Fruit fly (Drosophila melanogaster): Measurements from ENCODE around the gene Bx42.

dm6 chrX:9110155-9110909 lies 3.9 kb upstream of the Bx42 start:
- no peak for TF ChIP-seq Myc (optimal IDR thresholded peaks at IDR 0.05)
- TF ChIP-seq h (optimal IDR thresholded peaks at IDR 0.05) = no peak
- no peak for TF ChIP-seq insv (optimal IDR thresholded peaks at IDR 0.05)
- TF ChIP-seq Sin3A (optimal IDR thresholded peaks at IDR 0.05) = no peak
- no peak for TF ChIP-seq ttk (optimal IDR thresholded peaks at IDR 0.05)
- no peak for TF ChIP-seq psq (optimal IDR thresholded peaks at IDR 0.05)

All from Kc167 (cell line).